Fruit fly (Drosophila melanogaster): Measurements from ENCODE around the gene CG14837.

- TF ChIP-seq CTCF (optimal IDR thresholded peaks at IDR 0.05) = no peak
- no peak for TF ChIP-seq CG8478 (optimal IDR thresholded peaks at IDR 0.05)
Measured at dm6 chr3L:7541068-7541467, 18.8 kb downstream of the CG14837 start, which contains the start of gene CG32374.
